Fruit fly (Drosophila melanogaster): ENCODE data around the gene GstD6.

DNA sequence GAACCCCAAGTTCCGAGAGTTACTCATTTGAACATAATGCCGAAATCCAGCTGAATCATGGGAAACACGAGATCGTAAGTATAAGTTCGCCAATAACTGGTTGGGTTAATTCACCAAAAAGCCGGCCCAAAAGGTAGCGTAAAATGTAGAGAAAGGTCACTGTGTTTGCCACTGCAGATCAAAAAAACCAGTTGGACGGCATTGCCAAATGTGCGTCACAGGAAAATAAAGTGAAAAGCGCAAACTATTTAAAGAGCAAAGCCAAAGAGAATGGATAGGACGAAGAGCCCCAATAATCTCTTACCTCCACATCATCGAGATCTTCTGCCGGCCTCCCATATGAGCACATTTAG lies 6.3 kb upstream of the GstD6 start:
- no peak for TF ChIP-seq wek (GFP tag; optimal IDR thresholded peaks at IDR 0.05)
- no peak for TF ChIP-seq CG1529 (GFP tag; optimal IDR thresholded peaks at IDR 0.05)
- TF ChIP-seq slou (GFP tag; optimal IDR thresholded peaks at IDR 0.05), result no peak
- TF ChIP-seq CG3847 (GFP tag; IDR thresholded peaks at IDR 0.05), result no peak
- TF ChIP-seq CG10147 (GFP tag; optimal IDR thresholded peaks at IDR 0.05), result no peak
- no peak for TF ChIP-seq CG6689 (GFP tag; IDR thresholded peaks at IDR 0.05)
- no peak for TF ChIP-seq Atf-2 (GFP tag; optimal IDR thresholded peaks at IDR 0.05)
- no peak for TF ChIP-seq Ada2b (GFP tag; IDR thresholded peaks at IDR 0.05)
- no peak for TF ChIP-seq Hr39 (optimal IDR thresholded peaks at IDR 0.05)
- TF ChIP-seq peb (GFP tag; IDR thresholded peaks at IDR 0.05), result no peak
- no peak for TF ChIP-seq CG13287 (GFP tag; IDR thresholded peaks at IDR 0.05; ENCODE audit: partially characterized antibody)
- TF ChIP-seq croc (GFP tag; conservative IDR thresholded peaks at IDR 0.05), result no peak
- TF ChIP-seq Hsf (GFP tag; optimal IDR thresholded peaks at IDR 0.05), result no peak
- no peak for TF ChIP-seq h (optimal IDR thresholded peaks at IDR 0.05)
